Worm (Caenorhabditis elegans) whole organism, midembryonic: ENCODE measurements around the gene sra-31.
A peak's percentile ranks its signal among the peaks of the same experiment; 100 is the strongest.

Experiments
- T22C8.4 ChIP-seq: fragments of 200-800 bp; sonication (Bioruptor generic); IDR thresholded peaks from 2 replicates; pipeline ENCODE4 v1.3.6; 2022; ENCODE audit warnings: missing genetic modification characterization, missing compliant biosample characterization
- cog-1 ChIP-seq: sonication (generic microtip); optimal IDR thresholded peaks from 2 replicates; lab custom pipeline; 2016; ENCODE audit warnings: missing genetic modification characterization, missing compliant biosample characterization
- flt-1 ChIP-seq: fragments of 200-800 bp; sonication (Bioruptor generic); IDR thresholded peaks from 2 replicates; pipeline ENCODE4 v1.3.6; 2022; ENCODE audit warnings: missing genetic modification characterization, missing compliant biosample characterization
- klf-2 ChIP-seq: fragments of 200-800 bp; sonication (Bioruptor generic); conservative IDR thresholded peaks from 2 replicates; pipeline ENCODE4 v1.3.6; 2022; ENCODE audit warnings: missing genetic modification reagents, missing genetic modification characterization, missing compliant biosample characterization
- med-1 ChIP-seq: sonication (generic microtip); optimal IDR thresholded peaks from 2 replicates; lab custom pipeline; 2017; ENCODE audit warnings: missing genetic modification characterization, mild to moderate bottlenecking, missing compliant biosample characterization, antibody characterized with exemption, missing genetic modification reagents; ENCODE audit not compliant: insufficient read depth
- ref-1 ChIP-seq: fragments of 200-800 bp; sonication (Bioruptor generic); conservative IDR thresholded peaks from 2 replicates; pipeline ENCODE4 v1.3.6; 2022; ENCODE audit warnings: missing genetic modification reagents, missing genetic modification characterization, missing compliant biosample characterization
- tab-1 ChIP-seq: fragments of 200-800 bp; sonication (Bioruptor generic); IDR thresholded peaks from 2 replicates; pipeline ENCODE4 v1.3.6; 2022; ENCODE audit warnings: missing genetic modification characterization, missing compliant biosample characterization
- ztf-23 ChIP-seq: fragments of 200-800 bp; sonication (Bioruptor generic); IDR thresholded peaks from 2 replicates; pipeline ENCODE4 v1.3.6; 2022; ENCODE audit warnings: missing genetic modification reagents, missing genetic modification characterization, missing compliant biosample characterization
- ztf-29 ChIP-seq: fragments of 200-800 bp; sonication (Bioruptor generic); IDR thresholded peaks from 2 replicates; pipeline ENCODE4 v1.3.6; 2022; ENCODE audit warnings: missing genetic modification reagents, missing genetic modification characterization, missing compliant biosample characterization

Gene sra-31

DNA sequence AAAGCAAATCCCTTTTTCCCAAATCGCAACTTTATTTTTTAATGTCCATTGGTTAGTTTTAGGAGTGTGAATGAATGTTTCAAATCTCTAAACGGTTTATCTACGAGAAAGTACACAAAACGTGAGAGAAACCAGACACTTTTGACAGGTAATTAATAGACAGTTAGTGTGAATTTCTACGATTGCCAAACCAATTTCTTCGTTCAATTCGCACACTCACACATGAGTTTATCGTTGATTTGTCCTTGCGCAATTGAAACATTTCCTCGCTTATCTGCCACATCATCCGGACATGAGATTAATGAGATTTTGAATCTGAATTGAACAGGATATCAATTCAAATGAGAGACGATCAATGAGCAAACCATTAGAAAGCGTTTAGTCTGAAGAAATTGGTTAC is 32.0 kb upstream of the sra-31 start:
- TF ChIP-seq med-1 (GFP tag; lab: Kevin White, UChicago) = no peak
- no peak for TF ChIP-seq klf-2 (GFP tag; lab: Robert Waterston, UW)
- no peak for TF ChIP-seq ztf-23
- no peak for TF ChIP-seq cog-1 (tag; lab: Kevin White, UChicago)

DNA sequence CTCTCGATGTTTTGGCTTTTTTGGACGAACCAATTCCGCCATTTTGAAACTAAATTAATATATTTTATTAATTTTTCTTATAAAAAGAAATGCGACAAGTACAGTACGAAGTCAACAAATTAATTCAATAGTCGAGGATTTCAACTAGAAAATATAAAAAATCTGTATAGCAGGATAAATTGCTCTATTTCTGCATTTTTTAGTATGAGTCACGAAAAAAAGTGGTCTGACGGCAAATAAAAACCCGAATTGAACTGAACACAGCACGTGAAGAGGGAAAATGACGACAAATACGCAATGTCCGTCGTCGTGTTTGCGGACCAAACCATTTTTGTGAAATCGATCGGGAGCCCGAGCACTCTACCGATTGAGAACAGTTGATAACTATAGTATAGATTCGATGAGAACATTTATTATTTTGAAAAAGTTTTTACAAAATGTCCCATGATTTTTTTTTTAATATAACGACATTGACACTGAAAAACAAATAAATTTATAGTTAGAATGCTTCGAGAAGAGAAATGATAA is 31.1 kb upstream of the sra-31 start, which contains the start of gene epg-5:
TSS of gene epg-5 (minus strand) at position 51 of the 528 bp plus-strand sequence.
- peak; percentile 51; the same call in 1 of the 2 replicates for TF ChIP-seq T22C8.4 (GFP tag; lab: Robert Waterston, UW)
- no peak for TF ChIP-seq med-1 (GFP tag; lab: Kevin White, UChicago)

DNA sequence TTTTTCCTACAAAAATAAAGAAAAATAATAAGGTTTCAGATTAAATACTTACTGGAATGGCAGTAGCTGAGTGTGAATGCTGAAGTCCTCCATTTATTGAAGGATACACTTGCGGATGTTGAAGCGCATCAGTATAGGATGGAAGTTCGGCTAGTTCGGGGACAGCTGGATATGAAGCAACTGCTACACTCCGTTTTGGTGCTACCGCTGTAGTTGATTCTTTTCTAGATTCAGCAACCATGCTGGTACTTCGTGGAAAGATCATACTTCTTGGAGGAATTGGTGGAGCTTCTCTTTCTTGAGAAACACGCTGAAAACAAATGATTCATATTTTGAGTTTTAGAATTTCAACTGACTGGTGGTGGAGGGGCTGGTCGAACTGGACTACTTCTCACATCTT is 30.3 kb upstream of the sra-31 start:
- TF ChIP-seq cog-1 (tag; lab: Kevin White, UChicago) (no peak), ztf-29 (no peak), ztf-23 (no peak), T22C8.4 (GFP tag; lab: Robert Waterston, UW) (no peak), med-1 (GFP tag; lab: Kevin White, UChicago) (no peak), ref-1 (GFP tag; lab: Robert Waterston, UW) (no peak), tab-1 (no peak), flt-1 (GFP tag; lab: Robert Waterston, UW) (no peak), klf-2 (GFP tag; lab: Robert Waterston, UW) (no peak)

DNA sequence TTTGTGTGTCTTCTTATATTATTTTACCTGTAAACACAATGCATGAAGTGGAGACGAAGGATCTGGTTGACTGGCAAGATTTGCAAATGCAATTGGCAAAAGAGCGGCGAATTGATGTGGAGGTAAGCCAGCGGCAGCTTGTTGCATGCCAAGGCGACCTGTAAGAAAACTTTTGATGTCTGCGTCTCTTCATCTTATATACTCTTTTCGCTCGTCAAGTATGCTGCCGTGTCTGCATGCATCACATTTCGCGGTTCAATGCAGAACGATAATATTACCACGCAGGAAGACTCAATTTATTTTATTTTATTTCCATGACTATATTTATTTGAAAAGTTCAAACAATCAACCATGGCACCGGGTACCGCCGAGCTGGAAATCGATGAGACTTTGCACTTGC is 22.7 kb upstream of the sra-31 start, which contains the start of gene vps-33.2:
TSS of gene vps-33.2 (plus strand) at position 244 of the 400 bp plus-strand sequence.
- TF ChIP-seq ref-1 (GFP tag; lab: Robert Waterston, UW) (no peak), ztf-23 (peak; percentile 75)

DNA sequence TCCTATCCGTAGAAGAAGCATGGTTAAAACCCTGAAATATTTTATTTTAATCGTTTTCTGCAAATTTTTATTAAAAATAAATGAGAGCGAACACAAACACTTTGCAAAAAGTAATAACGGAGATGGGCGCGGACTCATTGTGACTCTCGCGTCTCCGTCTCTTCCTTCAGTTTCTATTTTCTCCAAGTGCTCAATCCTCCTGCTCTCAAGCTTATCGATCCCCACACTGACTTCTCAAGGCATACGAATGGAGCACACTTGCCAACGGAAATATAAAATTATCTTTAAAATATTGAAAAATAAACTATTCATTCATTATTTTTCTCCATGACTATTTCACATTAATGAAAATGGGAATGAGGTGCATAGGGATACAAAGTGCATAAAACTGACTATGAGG is 19.8 kb upstream of the sra-31 start, which contains the start of gene dnj-8:
TSS of gene dnj-8 (minus strand) at position 31 of the 400 bp plus-strand sequence.
- TF ChIP-seq T22C8.4 (GFP tag; lab: Robert Waterston, UW) (no peak), ztf-29 (no peak), klf-2 (GFP tag; lab: Robert Waterston, UW) (no peak), ref-1 (GFP tag; lab: Robert Waterston, UW) (no peak), ztf-23 (peak; percentile 43; the same call in 1 of the 2 replicates)

DNA sequence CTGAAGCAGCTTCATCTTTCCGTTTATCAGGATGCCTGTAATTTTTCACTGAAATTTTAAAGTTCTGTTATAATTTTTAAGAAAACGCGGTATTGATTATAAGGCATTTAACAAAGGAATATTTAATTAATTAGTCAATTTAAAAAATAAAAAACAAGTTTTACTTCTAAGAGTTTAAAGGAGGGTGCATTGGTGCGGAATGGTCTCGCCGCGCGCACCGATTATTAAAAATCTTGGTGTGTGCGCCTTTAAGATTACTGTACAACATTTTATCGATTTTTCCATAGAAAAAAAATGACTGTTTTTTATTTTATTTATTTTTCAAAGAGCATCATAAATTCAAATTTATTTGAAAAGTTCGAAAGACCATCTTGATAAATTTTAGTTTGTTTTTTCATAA is 19.2 kb upstream of the sra-31 start:
- TF ChIP-seq ref-1 (GFP tag; lab: Robert Waterston, UW) (no peak), T22C8.4 (GFP tag; lab: Robert Waterston, UW) (no peak), med-1 (GFP tag; lab: Kevin White, UChicago) (no peak), tab-1 (no peak), flt-1 (GFP tag; lab: Robert Waterston, UW) (no peak), cog-1 (tag; lab: Kevin White, UChicago) (no peak), klf-2 (GFP tag; lab: Robert Waterston, UW) (no peak), ztf-29 (no peak), ztf-23 (no peak)

DNA sequence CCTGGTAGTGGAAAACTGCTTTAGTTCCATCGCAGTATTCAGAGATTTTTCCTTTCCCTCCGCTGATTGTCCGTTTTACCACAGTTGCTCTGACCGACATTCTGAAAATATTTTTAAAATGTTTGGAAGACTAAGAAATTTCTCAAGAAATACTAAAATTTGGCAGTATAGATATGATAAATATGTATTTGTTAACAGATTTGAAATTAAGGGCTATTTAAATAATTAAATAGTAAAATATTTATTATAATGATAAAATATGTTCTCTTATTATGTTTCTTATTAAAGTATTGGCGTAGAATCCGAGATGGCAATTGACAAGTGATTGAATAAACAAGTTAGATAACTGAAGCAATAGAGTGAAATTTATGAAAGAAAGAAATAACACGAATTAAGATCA is 15.9 kb upstream of the sra-31 start, which contains the start of gene aipr-1:
TSS of gene aipr-1 (minus strand) at position 101 of the 400 bp plus-strand sequence.
- TF ChIP-seq ztf-23 (no peak), cog-1 (tag; lab: Kevin White, UChicago) (no peak), ztf-29 (no peak), med-1 (GFP tag; lab: Kevin White, UChicago) (no peak), tab-1 (no peak), T22C8.4 (GFP tag; lab: Robert Waterston, UW) (no peak), ref-1 (GFP tag; lab: Robert Waterston, UW) (no peak), flt-1 (GFP tag; lab: Robert Waterston, UW) (no peak), klf-2 (GFP tag; lab: Robert Waterston, UW) (no peak)

DNA sequence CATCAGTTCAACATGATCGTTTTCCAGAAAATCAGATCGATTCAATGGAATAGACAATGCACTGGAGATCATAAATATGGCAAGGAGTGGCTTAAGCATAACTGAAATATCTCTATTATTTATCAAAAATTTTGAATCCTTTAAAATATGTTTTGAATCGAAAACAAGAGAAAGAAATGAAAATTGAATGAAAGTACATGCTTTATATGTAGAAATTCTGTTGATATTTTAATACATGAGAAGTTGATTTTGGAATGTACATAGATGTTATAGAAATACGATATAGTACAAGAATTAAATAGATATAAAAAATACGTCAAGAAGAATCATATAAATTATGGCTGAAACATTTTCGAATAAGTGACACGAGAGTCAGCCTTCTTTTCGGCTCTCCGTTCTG is 14.0 kb upstream of the sra-31 start, which contains the start of gene C56C10.9:
TSS of gene C56C10.9 (minus strand) at position 101 of the 400 bp plus-strand sequence.
- TF ChIP-seq ref-1 (GFP tag; lab: Robert Waterston, UW) (no peak), klf-2 (GFP tag; lab: Robert Waterston, UW) (no peak), med-1 (GFP tag; lab: Kevin White, UChicago) (no peak), ztf-29 (no peak), cog-1 (tag; lab: Kevin White, UChicago) (no peak), tab-1 (no peak), ztf-23 (no peak), T22C8.4 (GFP tag; lab: Robert Waterston, UW) (no peak), flt-1 (GFP tag; lab: Robert Waterston, UW) (no peak)

DNA sequence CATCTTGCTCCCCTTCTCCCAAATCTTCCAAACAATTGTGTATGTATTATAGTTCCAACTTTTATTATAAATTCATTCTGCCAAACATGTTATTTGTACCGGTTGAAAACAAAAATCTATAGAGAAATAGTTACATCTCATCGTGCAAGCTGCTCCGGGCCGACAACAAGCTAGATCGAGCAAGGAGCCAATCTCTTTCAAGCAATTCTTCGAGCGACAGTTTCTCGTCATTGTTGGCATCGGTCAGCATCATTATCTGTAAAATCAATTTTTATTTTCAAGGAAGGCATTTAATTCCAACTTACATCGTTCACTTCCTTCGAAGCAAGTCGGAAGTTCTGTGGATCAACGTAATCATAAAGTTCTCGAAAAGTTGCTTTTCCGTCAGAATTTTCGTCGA is 12.7 kb upstream of the sra-31 start:
- no peak for TF ChIP-seq cog-1 (tag; lab: Kevin White, UChicago)
- no peak for TF ChIP-seq ztf-29
- TF ChIP-seq klf-2 (GFP tag; lab: Robert Waterston, UW) = no peak
- no peak for TF ChIP-seq med-1 (GFP tag; lab: Kevin White, UChicago)
- TF ChIP-seq T22C8.4 (GFP tag; lab: Robert Waterston, UW) = no peak

DNA sequence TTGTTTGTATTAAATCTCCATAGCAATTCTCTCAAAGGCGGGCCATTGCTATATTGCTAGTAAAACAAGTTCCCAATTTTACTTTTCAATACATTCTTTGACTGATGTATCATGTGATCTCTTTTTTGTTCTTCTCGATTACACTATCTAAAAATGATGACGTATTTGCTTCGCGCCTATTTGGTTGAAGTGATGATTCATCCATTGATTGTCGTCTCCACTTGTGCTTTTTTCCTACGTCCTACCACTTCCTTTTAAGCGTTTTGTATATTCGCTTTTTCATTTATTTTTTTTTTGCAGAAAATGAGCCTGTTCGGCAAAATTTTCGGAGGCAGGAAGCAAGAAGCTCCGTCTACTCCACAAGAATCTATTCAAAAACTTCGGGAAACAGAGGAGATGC is 11.1 kb upstream of the sra-31 start, which contains the start of gene vps-32.1:
TSS of gene vps-32.1 (plus strand) at position 301 of the 400 bp plus-strand sequence.
- no peak for TF ChIP-seq cog-1 (tag; lab: Kevin White, UChicago)
- TF ChIP-seq ztf-29 = no peak
- no peak for TF ChIP-seq klf-2 (GFP tag; lab: Robert Waterston, UW)
- no peak for TF ChIP-seq ref-1 (GFP tag; lab: Robert Waterston, UW)
- TF ChIP-seq T22C8.4 (GFP tag; lab: Robert Waterston, UW) = no peak
- TF ChIP-seq ztf-23 = no peak
- no peak for TF ChIP-seq tab-1
- TF ChIP-seq flt-1 (GFP tag; lab: Robert Waterston, UW) = no peak
- TF ChIP-seq med-1 (GFP tag; lab: Kevin White, UChicago) = no peak
